Fruit fly (Drosophila melanogaster) whole organism, embryonic: ENCODE data around the gene Rbf2.

ENCODE experiments used
- BtbVII ChIP-seq: fragments of 200-800 bp; sonication (Bioruptor generic); optimal IDR thresholded peaks from 3 replicates; lab custom pipeline; 2017; ENCODE audit warnings: missing biosample characterization, mild to moderate bottlenecking, missing genetic modification characterization
- CG10267 ChIP-seq: fragments of 200-800 bp; sonication (Bioruptor generic); optimal IDR thresholded peaks from 2 replicates; lab custom pipeline; 2018; ENCODE audit warnings: missing biosample characterization, mild to moderate bottlenecking, missing genetic modification characterization, moderate library complexity
- CG10274 ChIP-seq: fragments of 200-800 bp; sonication (Bioruptor generic); optimal IDR thresholded peaks from 3 replicates; lab custom pipeline; 2017; ENCODE audit warnings: missing biosample characterization, mild to moderate bottlenecking, missing genetic modification characterization
- CG11398 ChIP-seq: fragments of 200-800 bp; sonication (Bioruptor generic); optimal IDR thresholded peaks from 2 replicates; lab custom pipeline; 2016; ENCODE audit warnings: missing biosample characterization, missing genetic modification characterization
- CG12219 ChIP-seq: fragments of 200-800 bp; sonication (Bioruptor generic); optimal IDR thresholded peaks from 3 replicates; lab custom pipeline; 2018; ENCODE audit warnings: missing biosample characterization, mild to moderate bottlenecking, missing genetic modification characterization
- CG12744 ChIP-seq: fragments of 200-800 bp; sonication (Bioruptor generic); optimal IDR thresholded peaks from 2 replicates; lab custom pipeline; 2016; ENCODE audit warnings: missing biosample characterization, missing genetic modification characterization
- CG13624 ChIP-seq: fragments of 200-800 bp; sonication (Bioruptor generic); optimal IDR thresholded peaks from 2 replicates; lab custom pipeline; 2016; ENCODE audit warnings: missing biosample characterization, missing genetic modification characterization
- CG14965 ChIP-seq: fragments of 200-800 bp; sonication (Bioruptor generic); optimal IDR thresholded peaks from 2 replicates; lab custom pipeline; 2016; ENCODE audit warnings: missing biosample characterization, missing genetic modification characterization, borderline replicate concordance
- CG18011 ChIP-seq: fragments of 200-800 bp; sonication (Bioruptor generic); optimal IDR thresholded peaks from 2 replicates; lab custom pipeline; 2017; ENCODE audit warnings: missing biosample characterization, missing genetic modification characterization, mild to moderate bottlenecking, moderate library complexity, missing genotype
- CG2116 ChIP-seq: fragments of 200-800 bp; sonication (Bioruptor generic); optimal IDR thresholded peaks from 3 replicates; lab custom pipeline; 2018; ENCODE audit warnings: missing biosample characterization, mild to moderate bottlenecking, missing genetic modification characterization
- CG2712 ChIP-seq: fragments of 200-800 bp; optimal IDR thresholded peaks from 3 replicates; lab custom pipeline; 2019; ENCODE audit warnings: missing biosample characterization, mild to moderate bottlenecking, missing genetic modification characterization, moderate library complexity
- CG31441 ChIP-seq: fragments of 200-800 bp; sonication (Bioruptor generic); IDR thresholded peaks from 2 replicates; pipeline ENCODE4 v1.3.6; 2022; ENCODE audit warnings: missing biosample characterization, missing genetic modification characterization
- CG43689 ChIP-seq: fragments of 200-800 bp; sonication (Bioruptor generic); IDR thresholded peaks from 2 replicates; pipeline ENCODE4 v1.3.6; 2022; ENCODE audit warnings: missing biosample characterization, missing genetic modification characterization
- CG4424 ChIP-seq: fragments of 200-800 bp; sonication (Bioruptor generic); optimal IDR thresholded peaks from 3 replicates; lab custom pipeline; 2016; ENCODE audit warnings: missing biosample characterization, missing genetic modification characterization
- CG5245 ChIP-seq: fragments of 200-800 bp; sonication (Bioruptor generic); optimal IDR thresholded peaks from 3 replicates; lab custom pipeline; 2016; ENCODE audit warnings: missing biosample characterization, missing genetic modification characterization
- CG6254 ChIP-seq: fragments of 200-800 bp; sonication (Bioruptor generic); optimal IDR thresholded peaks from 3 replicates; lab custom pipeline; 2017; ENCODE audit warnings: mild to moderate bottlenecking, missing biosample characterization, missing genetic modification reagents, missing genetic modification characterization
- CG6813 ChIP-seq: fragments of 200-800 bp; sonication (Bioruptor generic); optimal IDR thresholded peaks from 2 replicates; lab custom pipeline; 2017; ENCODE audit warnings: missing biosample characterization, missing genetic modification characterization, mild to moderate bottlenecking, moderate library complexity, missing genetic modification reagents
- CG7839 ChIP-seq: fragments of 200-800 bp; sonication (Bioruptor generic); optimal IDR thresholded peaks from 3 replicates; lab custom pipeline; 2018; ENCODE audit warnings: missing biosample characterization, mild to moderate bottlenecking, missing genetic modification characterization, moderate library complexity
- CG7987 ChIP-seq: fragments of 200-800 bp; sonication (Bioruptor generic); optimal IDR thresholded peaks from 2 replicates; lab custom pipeline; 2018; ENCODE audit warnings: missing biosample characterization, mild to moderate bottlenecking, missing genetic modification characterization, moderate library complexity
- CG8388 ChIP-seq: fragments of 200-800 bp; sonication (Bioruptor generic); optimal IDR thresholded peaks from 2 replicates; lab custom pipeline; 2019; ENCODE audit warnings: missing biosample characterization, mild to moderate bottlenecking, missing genetic modification characterization, moderate library complexity
- CG8478 ChIP-seq: fragments of >200 bp; optimal IDR thresholded peaks from 2 replicates; lab custom pipeline; 2018
- CoRest ChIP-seq: fragments of 200-800 bp; sonication (Bioruptor generic); optimal IDR thresholded peaks from 3 replicates; lab custom pipeline; 2018; ENCODE audit warnings: missing biosample characterization, mild to moderate bottlenecking, missing genetic modification characterization, moderate library complexity
- D19B ChIP-seq: fragments of 200-800 bp; sonication (Bioruptor generic); optimal IDR thresholded peaks from 2 replicates; lab custom pipeline; 2017; ENCODE audit warnings: missing biosample characterization, mild to moderate bottlenecking, missing genetic modification characterization
- Dip2 ChIP-seq: fragments of 200-800 bp; sonication (Bioruptor generic); IDR thresholded peaks from 2 replicates; pipeline ENCODE4 v1.3.6; 2022; ENCODE audit warnings: missing biosample characterization, missing genetic modification characterization
- Dll ChIP-seq: fragments of 200-800 bp; sonication (Bioruptor generic); IDR thresholded peaks from 4 replicates; pipeline ENCODE4 v1.3.6; 2022; ENCODE audit warnings: missing biosample characterization, missing genetic modification characterization; ENCODE audit not compliant: partially characterized antibody
- Drgx ChIP-seq: fragments of 200-800 bp; sonication (Bioruptor generic); IDR thresholded peaks from 2 replicates; pipeline ENCODE4 v1.3.6; 2022; ENCODE audit warnings: missing biosample characterization, missing genetic modification characterization
- E2f1 ChIP-seq: fragments of 200-800 bp; sonication (Bioruptor generic); IDR thresholded peaks from 2 replicates; pipeline ENCODE4 v1.3.6; 2022; ENCODE audit warnings: missing biosample characterization, missing genetic modification characterization
- H15 ChIP-seq: fragments of 200-800 bp; sonication (Bioruptor generic); IDR thresholded peaks from 3 replicates; pipeline ENCODE4 v1.3.6; 2022; ENCODE audit warnings: missing biosample characterization, missing genetic modification characterization
- HLHmδ ChIP-seq: fragments of 200-800 bp; sonication (Bioruptor generic); optimal IDR thresholded peaks from 2 replicates; lab custom pipeline; 2018; ENCODE audit warnings: missing biosample characterization, mild to moderate bottlenecking, missing genetic modification characterization, moderate library complexity
- Nf-YB ChIP-seq: fragments of 200-800 bp; sonication (Bioruptor generic); optimal IDR thresholded peaks from 3 replicates; lab custom pipeline; 2019; ENCODE audit warnings: missing biosample characterization, mild to moderate bottlenecking, missing genetic modification characterization, moderate library complexity
- ap ChIP-seq: fragments of 200-800 bp; sonication (Bioruptor generic); IDR thresholded peaks from 2 replicates; pipeline ENCODE4 v1.3.6; 2022; ENCODE audit warnings: missing biosample characterization, missing genetic modification characterization
- ase ChIP-seq: fragments of 200-800 bp; sonication (Bioruptor generic); IDR thresholded peaks from 3 replicates; pipeline ENCODE4 v1.3.6; 2022; ENCODE audit warnings: missing biosample characterization, missing genetic modification characterization
- dm ChIP-seq: fragments of 200-800 bp; sonication (Bioruptor generic); optimal IDR thresholded peaks from 3 replicates; lab custom pipeline; 2016; ENCODE audit warnings: missing biosample characterization, missing genetic modification characterization
- fru ChIP-seq: fragments of >200 bp; optimal IDR thresholded peaks from 2 replicates; lab custom pipeline; 2017
- ind ChIP-seq: fragments of 200-800 bp; sonication (Bioruptor generic); optimal IDR thresholded peaks from 3 replicates; lab custom pipeline; 2016; ENCODE audit warnings: missing biosample characterization, missing genetic modification characterization
- jing ChIP-seq: fragments of 200-800 bp; sonication (Bioruptor generic); optimal IDR thresholded peaks from 2 replicates; lab custom pipeline; 2018; ENCODE audit warnings: missing biosample characterization, mild to moderate bottlenecking, missing genetic modification characterization
- lmd ChIP-seq: fragments of 200-800 bp; sonication (Bioruptor generic); IDR thresholded peaks from 2 replicates; pipeline ENCODE4 v1.3.6; 2022; ENCODE audit warnings: missing biosample characterization, missing genetic modification characterization
- mld ChIP-seq: fragments of 200-800 bp; sonication (Bioruptor generic); IDR thresholded peaks from 3 replicates; pipeline ENCODE4 v1.3.6; 2022; ENCODE audit warnings: missing biosample characterization, missing genetic modification characterization; ENCODE audit not compliant: partially characterized antibody
- nmo ChIP-seq: fragments of 200-800 bp; sonication (Bioruptor generic); optimal IDR thresholded peaks from 2 replicates; lab custom pipeline; 2018; ENCODE audit warnings: missing biosample characterization, mild to moderate bottlenecking, missing genetic modification characterization, moderate library complexity
- nom ChIP-seq: fragments of 200-800 bp; sonication (Bioruptor generic); optimal IDR thresholded peaks from 2 replicates; lab custom pipeline; 2017; ENCODE audit warnings: missing biosample characterization, missing genetic modification characterization, mild to moderate bottlenecking, moderate library complexity, missing genetic modification reagents
- oc ChIP-seq: fragments of 200-800 bp; sonication (Bioruptor generic); optimal IDR thresholded peaks from 2 replicates; lab custom pipeline; 2018; ENCODE audit warnings: missing biosample characterization, mild to moderate bottlenecking, missing genetic modification characterization, moderate library complexity
- odd ChIP-seq: fragments of 200-800 bp; sonication (Bioruptor generic); optimal IDR thresholded peaks from 2 replicates; lab custom pipeline; 2017; ENCODE audit warnings: missing biosample characterization, mild to moderate bottlenecking, missing genetic modification characterization
- peb ChIP-seq: fragments of 200-800 bp; sonication (Bioruptor generic); IDR thresholded peaks from 2 replicates; pipeline ENCODE4 v1.3.6; 2022; ENCODE audit warnings: missing biosample characterization, missing genetic modification characterization
- pfk ChIP-seq: fragments of 200-800 bp; sonication (Bioruptor generic); optimal IDR thresholded peaks from 2 replicates; lab custom pipeline; 2018; ENCODE audit warnings: missing biosample characterization, mild to moderate bottlenecking, missing genetic modification characterization, moderate library complexity
- repo ChIP-seq: fragments of 200-800 bp; sonication (Bioruptor generic); optimal IDR thresholded peaks from 2 replicates; lab custom pipeline; 2016; ENCODE audit warnings: missing biosample characterization, missing genetic modification characterization
- sens-2 ChIP-seq: fragments of 200-800 bp; sonication (Bioruptor generic); IDR thresholded peaks from 2 replicates; pipeline ENCODE4 v1.3.6; 2022; ENCODE audit warnings: missing biosample characterization, missing genetic modification characterization
- stc ChIP-seq: fragments of 200-800 bp; sonication (Bioruptor generic); IDR thresholded peaks from 2 replicates; pipeline ENCODE4 v1.3.6; 2022; ENCODE audit warnings: missing biosample characterization, missing genetic modification characterization
- trh ChIP-seq: fragments of 200-800 bp; sonication (Bioruptor generic); optimal IDR thresholded peaks from 2 replicates; lab custom pipeline; 2016; ENCODE audit warnings: missing biosample characterization, missing genetic modification characterization
- ttk ChIP-seq: fragments of 200-800 bp; sonication (Bioruptor generic); IDR thresholded peaks from 2 replicates; pipeline ENCODE4 v2.1.2; 2022; ENCODE audit warnings: missing biosample characterization, missing genetic modification characterization
- twi ChIP-seq: fragments of 200-800 bp; optimal IDR thresholded peaks from 2 replicates; lab custom pipeline; 2019; ENCODE audit warnings: missing biosample characterization, mild to moderate bottlenecking, missing genetic modification characterization, moderate library complexity
- usp ChIP-seq: fragments of >200 bp; optimal IDR thresholded peaks from 2 replicates; lab custom pipeline; 2017; ENCODE audit warnings: missing biosample characterization, missing genetic modification characterization
- zen ChIP-seq: fragments of 200-800 bp; sonication (Bioruptor generic); optimal IDR thresholded peaks from 3 replicates; lab custom pipeline; 2018; ENCODE audit warnings: missing biosample characterization, mild to moderate bottlenecking, missing genetic modification characterization, moderate library complexity

Gene Rbf2

DNA sequence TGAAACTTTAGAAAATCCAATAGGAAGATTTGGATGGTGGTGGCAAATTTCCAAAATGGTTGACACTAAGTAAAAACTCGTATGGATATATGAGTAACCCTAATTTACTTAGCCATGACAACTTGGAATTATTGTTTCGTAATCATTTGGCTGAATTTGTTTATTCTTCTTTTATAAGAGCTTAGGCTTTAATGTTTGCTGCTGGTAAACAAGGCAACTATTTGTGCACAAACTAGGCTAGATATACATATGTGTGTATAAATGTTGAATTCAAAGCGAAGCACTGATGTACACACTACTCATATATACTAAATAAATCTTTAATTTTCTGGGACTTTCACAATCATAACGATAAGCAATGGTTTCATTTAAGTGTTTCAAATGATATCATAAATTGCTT is 40.7 kb downstream of the Rbf2 start (continued):
- no peak for TF ChIP-seq Dip2 (GFP tag; lab: Robert Waterston, UW)
- no peak for TF ChIP-seq lmd (GFP tag; lab: Robert Waterston, UW)
- no peak for TF ChIP-seq HLHmδ (GFP tag; lab: Kevin White, UChicago)
- TF ChIP-seq peb (GFP tag; lab: Robert Waterston, UW): no peak
- TF ChIP-seq zen: no peak
- no peak for TF ChIP-seq stc
- TF ChIP-seq CG2712 (tag; lab: Kevin White, UChicago): peak; percentile 7
- TF ChIP-seq CG14965: no peak
- TF ChIP-seq CG13624 (GFP tag; lab: Kevin White, UChicago): no peak
- TF ChIP-seq nom (GFP tag; lab: Kevin White, UChicago): no peak
- TF ChIP-seq CG10267 (tag; lab: Kevin White, UChicago): no peak
- TF ChIP-seq CG2116: no peak
- TF ChIP-seq E2f1 (GFP tag; lab: Robert Waterston, UW): no peak
- TF ChIP-seq nmo (GFP tag; lab: Kevin White, UChicago): no peak
- TF ChIP-seq odd (GFP tag; lab: Kevin White, UChicago): peak; percentile 58
- TF ChIP-seq twi (tag; lab: Kevin White, UChicago): no peak
- no peak for TF ChIP-seq repo (GFP tag; lab: Kevin White, UChicago)
- peak; percentile 1 for TF ChIP-seq CG8388
- TF ChIP-seq CG12744 (GFP tag; lab: Kevin White, UChicago): no peak
- peak; percentile 74 for TF ChIP-seq CG7987
- TF ChIP-seq Dll (GFP tag; lab: Robert Waterston, UW): no peak
- TF ChIP-seq CG43689: no peak
- no peak for TF ChIP-seq CG11398 (GFP tag; lab: Kevin White, UChicago)
- no peak for TF ChIP-seq CG10274 (GFP tag; lab: Kevin White, UChicago)
- TF ChIP-seq CG6254 (GFP tag; lab: Kevin White, UChicago): peak; percentile 41
- no peak for TF ChIP-seq ase (GFP tag; lab: Robert Waterston, UW)
- no peak for TF ChIP-seq D19B
- no peak for TF ChIP-seq CG18011 (GFP tag; lab: Kevin White, UChicago)
- peak; percentile 36 for TF ChIP-seq CG12219
- no peak for TF ChIP-seq jing (GFP tag; lab: Kevin White, UChicago)
- peak; percentile 36 for TF ChIP-seq CoRest (tag; lab: Kevin White, UChicago)
- no peak for TF ChIP-seq CG5245
- no peak for TF ChIP-seq CG8478 (lab: Kevin White, UChicago)
- TF ChIP-seq sens-2: no peak
- TF ChIP-seq ttk (GFP tag; lab: Robert Waterston, UW): no peak
- no peak for TF ChIP-seq fru (lab: Kevin White, UChicago)
- no peak for TF ChIP-seq mld (GFP tag; lab: Robert Waterston, UW)
- no peak for TF ChIP-seq H15 (GFP tag; lab: Robert Waterston, UW)
- TF ChIP-seq CG31441: peak; percentile 38; the same call in 1 of the 2 replicates
- no peak for TF ChIP-seq trh (GFP tag; lab: Kevin White, UChicago)
- TF ChIP-seq oc (tag; lab: Kevin White, UChicago): no peak
- peak; percentile 36 for TF ChIP-seq CG4424 (GFP tag; lab: Kevin White, UChicago)
- peak; percentile 70 for TF ChIP-seq CG6813 (GFP tag; lab: Kevin White, UChicago)
- TF ChIP-seq usp: no peak
- TF ChIP-seq ap (GFP tag; lab: Robert Waterston, UW): no peak
- peak; percentile 22 for TF ChIP-seq pfk
- TF ChIP-seq Nf-YB (GFP tag; lab: Kevin White, UChicago): peak; percentile 42
- TF ChIP-seq dm (GFP tag; lab: Kevin White, UChicago): no peak
- no peak for TF ChIP-seq Drgx (GFP tag; lab: Robert Waterston, UW)
- TF ChIP-seq ind (GFP tag; lab: Kevin White, UChicago): no peak
- TF ChIP-seq CG7839: peak; percentile 52
- peak; percentile 12 for TF ChIP-seq BtbVII
